Fruit fly (Drosophila melanogaster): ENCODE measurements around the gene Eig71Ef.

The Eig71Ef gene

dm6 chr3L:15637618-15638017 is 19.6 kb downstream of the Eig71Ef start (continued):
- TF ChIP-seq caup (GFP tag; optimal IDR thresholded peaks at IDR 0.05; ENCODE audit: severe bottlenecking) (no peak), Kr (GFP tag; optimal IDR thresholded peaks at IDR 0.05) (no peak), schlank (tag; optimal IDR thresholded peaks at IDR 0.05) (no peak), Xrp1 (GFP tag; IDR thresholded peaks at IDR 0.05) (peak; percentile 39), ara (GFP tag; IDR thresholded peaks at IDR 0.05) (no peak), CG3163 (GFP tag; optimal IDR thresholded peaks at IDR 0.05) (no peak), Awh (GFP tag; IDR thresholded peaks at IDR 0.05) (no peak)

- TF ChIP-seq CG16779 (GFP tag; IDR thresholded peaks at IDR 0.05), result no peak
- peak; percentile 29 for TF ChIP-seq CoRest (tag; optimal IDR thresholded peaks at IDR 0.05)
- TF ChIP-seq ci (GFP tag; IDR thresholded peaks at IDR 0.05), result peak; percentile 54; the same call in 2 of the 3 replicates
- TF ChIP-seq CG4424 (GFP tag; optimal IDR thresholded peaks at IDR 0.05), result no peak
- TF ChIP-seq Dll (GFP tag; IDR thresholded peaks at IDR 0.05; ENCODE audit: partially characterized antibody), result 0 out of 4 replicates have a peak, but pooled peaks have one; percentile 21
- TF ChIP-seq ewg (GFP tag; optimal IDR thresholded peaks at IDR 0.05), result peak; percentile 29
- TF ChIP-seq bbx (GFP tag; IDR thresholded peaks at IDR 0.05; ENCODE audit: partially characterized antibody), result no peak
- no peak for TF ChIP-seq CG5953 (GFP tag; IDR thresholded peaks at IDR 0.05)
- peak; percentile 1 for TF ChIP-seq CG17385 (GFP tag; optimal IDR thresholded peaks at IDR 0.05)
- TF ChIP-seq bsh (GFP tag; optimal IDR thresholded peaks at IDR 0.05), result peak in 1 of 2 experiments; percentile 29
- TF ChIP-seq Opbp (GFP tag; IDR thresholded peaks at IDR 0.05; ENCODE audit: partially characterized antibody), result peak; percentile 31; the same call in 1 of the 3 replicates
- peak; percentile 44 for TF ChIP-seq gfzf (GFP tag; optimal IDR thresholded peaks at IDR 0.05)
- peak; percentile 20 for TF ChIP-seq grau (tag; optimal IDR thresholded peaks at IDR 0.05)
- TF ChIP-seq CG16863 (GFP tag; optimal IDR thresholded peaks at IDR 0.05), result no peak
- TF ChIP-seq CG10267 (tag; optimal IDR thresholded peaks at IDR 0.05), result peak; percentile 4
- peak; percentile 23 for TF ChIP-seq NfI (GFP tag; optimal IDR thresholded peaks at IDR 0.05)
- peak; percentile 35 for TF ChIP-seq sqz (GFP tag; optimal IDR thresholded peaks at IDR 0.05)
- peak; percentile 65 to 96 for TF ChIP-seq insv (GFP tag; optimal IDR thresholded peaks at IDR 0.05)
- peak; percentile 50 for TF ChIP-seq CTCF (GFP tag; optimal IDR thresholded peaks at IDR 0.05)
- TF ChIP-seq stwl (tag; optimal IDR thresholded peaks at IDR 0.05), result peak; percentile 77
- peak; percentile 20 for TF ChIP-seq dmrt11E (tag; optimal IDR thresholded peaks at IDR 0.05)
- TF ChIP-seq Lhr (GFP tag; optimal IDR thresholded peaks at IDR 0.05), result peak; percentile 27
- no peak for TF ChIP-seq Poxn (GFP tag; IDR thresholded peaks at IDR 0.05)
- TF ChIP-seq pita (GFP tag; optimal IDR thresholded peaks at IDR 0.05), result peak; percentile 76
- TF ChIP-seq sens (GFP tag), result peak; percentile 71
- TF ChIP-seq Ets97D (GFP tag; optimal IDR thresholded peaks at IDR 0.05), result peak; percentile 67
- peak; percentile 15 for TF ChIP-seq Med (GFP tag)
Observed at dm6 chr3L:15636978-15637377, 20.2 kb downstream of the Eig71Ef start.

dm6 chr3L:15636359-15636758 is 20.8 kb downstream of the Eig71Ef start:
- TF ChIP-seq PHDP (tag; optimal IDR thresholded peaks at IDR 0.05) (no peak), CG17568 (GFP tag; optimal IDR thresholded peaks at IDR 0.05) (no peak), Hr51 (GFP tag; optimal IDR thresholded peaks at IDR 0.05) (no peak), otp (GFP tag; IDR thresholded peaks at IDR 0.05) (no peak), B-H2 (GFP tag; optimal IDR thresholded peaks at IDR 0.05) (no peak), CG18476 (GFP tag; optimal IDR thresholded peaks at IDR 0.05) (no peak), CG9727 (GFP tag; optimal IDR thresholded peaks at IDR 0.05) (no peak), CG32532 (GFP tag; IDR thresholded peaks at IDR 0.05) (no peak), pum (GFP tag; optimal IDR thresholded peaks at IDR 0.05) (no peak), CG2678 (tag; optimal IDR thresholded peaks at IDR 0.05) (peak; percentile 5), Dref (GFP tag; IDR thresholded peaks at IDR 0.05) (no peak), klu (GFP tag; IDR thresholded peaks at IDR 0.05) (no peak), CG15479 (GFP tag; optimal IDR thresholded peaks at IDR 0.05) (no peak), slbo (GFP tag; IDR thresholded peaks at IDR 0.05) (no peak), Kr (GFP tag; optimal IDR thresholded peaks at IDR 0.05) (no peak), NC2α (GFP tag; optimal IDR thresholded peaks at IDR 0.05) (no peak), Adf1 (GFP tag; IDR thresholded peaks at IDR 0.05) (no peak), Hmx (GFP tag; optimal IDR thresholded peaks at IDR 0.05) (no peak)

Data from whole organism, embryonic.